Fruit fly (Drosophila melanogaster): ENCODE results near the gene Wnt4.

Gene Wnt4

DNA sequence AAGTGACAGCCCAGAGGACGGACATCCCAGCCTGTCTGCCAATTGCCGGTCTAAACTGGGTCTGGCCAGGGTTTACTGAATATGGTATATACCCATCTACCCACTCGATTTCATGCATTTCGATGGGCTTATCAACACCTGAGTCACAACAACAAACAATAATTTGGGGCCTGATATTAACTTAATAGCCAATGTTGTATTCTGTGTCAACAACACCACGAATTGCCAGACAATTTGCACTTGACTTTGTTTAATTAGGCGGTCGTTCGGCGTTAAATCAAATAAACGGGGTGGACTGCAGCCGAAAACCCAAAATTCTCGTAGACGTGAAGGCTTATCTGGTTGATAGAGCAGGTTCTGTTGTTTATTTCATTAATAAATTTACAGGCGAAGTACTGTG, 37.7 kb downstream of the Wnt4 start (continued):
- TF ChIP-seq schlank (tag; optimal IDR thresholded peaks at IDR 0.05) = peak; percentile 61
- TF ChIP-seq ab (GFP tag; optimal IDR thresholded peaks at IDR 0.05) = no peak
- peak; percentile 5 for TF ChIP-seq repo (GFP tag; optimal IDR thresholded peaks at IDR 0.05)
- no peak for TF ChIP-seq Tbp (GFP tag; optimal IDR thresholded peaks at IDR 0.05)
- no peak for TF ChIP-seq slp2 (GFP tag; optimal IDR thresholded peaks at IDR 0.05)
- peak; percentile 76 for TF ChIP-seq corto (GFP tag; optimal IDR thresholded peaks at IDR 0.05)
- no peak for TF ChIP-seq Six4 (GFP tag; optimal IDR thresholded peaks at IDR 0.05)
- no peak for TF ChIP-seq cad (GFP tag; optimal IDR thresholded peaks at IDR 0.05)
- no peak for TF ChIP-seq Deaf1 (tag; optimal IDR thresholded peaks at IDR 0.05)
- peak; percentile 70 for TF ChIP-seq Hmr (GFP tag; optimal IDR thresholded peaks at IDR 0.05)
- no peak for TF ChIP-seq HHEX (GFP tag; optimal IDR thresholded peaks at IDR 0.05)
- peak; percentile 80 for TF ChIP-seq lab (GFP tag; optimal IDR thresholded peaks at IDR 0.05)
- TF ChIP-seq CG33213 (GFP tag; optimal IDR thresholded peaks at IDR 0.05) = no peak
- TF ChIP-seq Aef1 (GFP tag; IDR thresholded peaks at IDR 0.05) = no peak
- no peak for TF ChIP-seq pfk (GFP tag; optimal IDR thresholded peaks at IDR 0.05)
- TF ChIP-seq tgo (GFP tag; IDR thresholded peaks at IDR 0.05) = no peak
- TF ChIP-seq kah (GFP tag; optimal IDR thresholded peaks at IDR 0.05) = no peak
- no peak for TF ChIP-seq CG6854 (GFP tag; optimal IDR thresholded peaks at IDR 0.05)
- TF ChIP-seq CG11456 (GFP tag; IDR thresholded peaks at IDR 0.05) = no peak
- no peak for TF ChIP-seq CG15601 (tag; optimal IDR thresholded peaks at IDR 0.05)
- TF ChIP-seq wek (GFP tag; optimal IDR thresholded peaks at IDR 0.05) = no peak
- TF ChIP-seq lbe (GFP tag; optimal IDR thresholded peaks at IDR 0.05) = peak; percentile 80
- TF ChIP-seq CG8281 (tag; optimal IDR thresholded peaks at IDR 0.05) = no peak
- TF ChIP-seq Taf1 (GFP tag; IDR thresholded peaks at IDR 0.05) = no peak
- no peak for TF ChIP-seq gcm (GFP tag; optimal IDR thresholded peaks at IDR 0.05)
- no peak for TF ChIP-seq NC2α (GFP tag; optimal IDR thresholded peaks at IDR 0.05)
- no peak for TF ChIP-seq Dref (GFP tag; IDR thresholded peaks at IDR 0.05)
- no peak for TF ChIP-seq Chrac-16 (GFP tag; optimal IDR thresholded peaks at IDR 0.05)
- no peak for TF ChIP-seq CG3995 (GFP tag; optimal IDR thresholded peaks at IDR 0.05)
- no peak for TF ChIP-seq Dll (GFP tag; IDR thresholded peaks at IDR 0.05; ENCODE audit: partially characterized antibody)
- no peak for TF ChIP-seq fru (optimal IDR thresholded peaks at IDR 0.05)
- no peak for TF ChIP-seq tna (GFP tag; IDR thresholded peaks at IDR 0.05; ENCODE audit: partially characterized antibody)
- TF ChIP-seq Bteb2 (GFP tag; optimal IDR thresholded peaks at IDR 0.05) = no peak
- TF ChIP-seq Hey (tag; optimal IDR thresholded peaks at IDR 0.05) = peak; percentile 38
- no peak for TF ChIP-seq HLHmδ (GFP tag; optimal IDR thresholded peaks at IDR 0.05)
- no peak for TF ChIP-seq CG4730 (GFP tag; IDR thresholded peaks at IDR 0.05)
- TF ChIP-seq Med (GFP tag) = peak; percentile 91
- TF ChIP-seq lilli (GFP tag; optimal IDR thresholded peaks at IDR 0.05) = peak; percentile 20
- no peak for TF ChIP-seq CoRest (tag; optimal IDR thresholded peaks at IDR 0.05)
- TF ChIP-seq H2.0 (GFP tag; IDR thresholded peaks at IDR 0.05) = no peak
- no peak for TF ChIP-seq HmgD (GFP tag; optimal IDR thresholded peaks at IDR 0.05)
- no peak for TF ChIP-seq danr (GFP tag; IDR thresholded peaks at IDR 0.05)
- TF ChIP-seq CG17612 (GFP tag; IDR thresholded peaks at IDR 0.05) = no peak
- TF ChIP-seq E2f1 (GFP tag; IDR thresholded peaks at IDR 0.05) = no peak
- TF ChIP-seq Hand (GFP tag; optimal IDR thresholded peaks at IDR 0.05) = no peak
- no peak for TF ChIP-seq CG9215 (GFP tag; IDR thresholded peaks at IDR 0.05)
- no peak for TF ChIP-seq Ptx1 (GFP tag; IDR thresholded peaks at IDR 0.05)
- TF ChIP-seq CG2120 (GFP tag; optimal IDR thresholded peaks at IDR 0.05) = no peak
- TF ChIP-seq CG11398 (GFP tag; optimal IDR thresholded peaks at IDR 0.05) = no peak
- TF ChIP-seq CG18262 (tag; optimal IDR thresholded peaks at IDR 0.05) = no peak
- no peak for TF ChIP-seq Mes4 (GFP tag; optimal IDR thresholded peaks at IDR 0.05)
- TF ChIP-seq CG4820 (GFP tag; optimal IDR thresholded peaks at IDR 0.05) = no peak
- peak in 1 of 2 experiments; percentile 26 for TF ChIP-seq dpn (GFP tag; optimal IDR thresholded peaks at IDR 0.05)

Data from whole organism, embryonic.